ENCODE assay signal across 3 fruit fly cellular contexts in the genomic region with DNA sequence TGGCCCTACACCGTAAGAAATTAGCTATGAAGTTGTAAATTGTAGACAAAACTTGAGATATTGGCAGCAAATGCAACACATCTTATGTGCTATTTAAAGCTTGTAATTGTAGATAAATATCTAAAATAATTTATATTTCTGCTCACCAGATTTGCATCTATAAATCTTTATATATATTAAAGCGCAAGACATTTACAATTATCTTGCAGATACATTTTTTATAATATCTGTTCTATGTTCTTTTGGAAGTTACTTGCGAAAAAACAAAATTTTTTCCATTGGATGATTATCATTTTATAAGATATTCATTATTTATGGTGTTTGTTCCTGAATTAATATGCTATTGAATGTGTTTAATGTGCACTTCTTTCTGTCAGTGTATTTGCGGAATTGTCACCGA.
TF ChIP-seq lines count a peak whose summit lies in the region.

No protein-coding gene starts in this region.

- no peak for TF ChIP-seq CTCF in whole organism, embryonic (GFP tag; optimal IDR thresholded peaks at IDR 0.05; lab: Kevin White, UChicago)

TF ChIP-seq in whole organism, embryonic, 481 proteins besides CTCF, POLR2A, EP300 and RAD21:
- TF ChIP-seq nom (GFP tag; optimal IDR thresholded peaks at IDR 0.05; lab: Kevin White, UChicago) (no peak), gem (tag; optimal IDR thresholded peaks at IDR 0.05; lab: Kevin White, UChicago) (peak; percentile 20), Drgx (GFP tag; IDR thresholded peaks at IDR 0.05; lab: Robert Waterston, UW) (peak; percentile 15; the same call in 1 of the 2 replicates), MBD-R2 (GFP tag; IDR thresholded peaks at IDR 0.05; lab: Robert Waterston, UW) (no peak), CG6689 (GFP tag; IDR thresholded peaks at IDR 0.05; lab: Robert Waterston, UW) (0 out of 2 replicates have a peak, but pooled peaks have one; percentile 8), CG11504 (tag; optimal IDR thresholded peaks at IDR 0.05; lab: Kevin White, UChicago) (peak; percentile 16), bsh (GFP tag; optimal IDR thresholded peaks at IDR 0.05; lab: Kevin White, UChicago) (peak in 1 of 2 experiments; percentile 10), esg (GFP tag; conservative IDR thresholded peaks at IDR 0.05; lab: Robert Waterston, UW) (0 out of 2 replicates have a peak, but pooled peaks have one; percentile 7)

TF ChIP-seq in whole organism, prepupa, 60 proteins besides CTCF, POLR2A, EP300 and RAD21 (continues in another document):
- peak; percentile 9 for TF ChIP-seq Met (GFP tag; optimal IDR thresholded peaks at IDR 0.05; lab: Kevin White, UChicago)
- TF ChIP-seq Sox14 (GFP tag; optimal IDR thresholded peaks at IDR 0.05; lab: Kevin White, UChicago), result peak; percentile 30
- peak; percentile 16 for TF ChIP-seq Eip75B (GFP tag; optimal IDR thresholded peaks at IDR 0.05; lab: Kevin White, UChicago)
- peak; percentile 51 for TF ChIP-seq CG10631 (GFP tag; optimal IDR thresholded peaks at IDR 0.05; lab: Kevin White, UChicago)
- TF ChIP-seq Hr4 (GFP tag; optimal IDR thresholded peaks at IDR 0.05; lab: Kevin White, UChicago), result peak; percentile 39
- TF ChIP-seq CG15336 (GFP tag; IDR thresholded peaks at IDR 0.05; lab: Robert Waterston, UW), result peak; percentile 7; the same call in 1 of the 2 replicates
- TF ChIP-seq Smox (GFP tag; optimal IDR thresholded peaks at IDR 0.05; lab: Kevin White, UChicago), result peak; percentile 15
- TF ChIP-seq Lpt (GFP tag; optimal IDR thresholded peaks at IDR 0.05; lab: Kevin White, UChicago), result no peak
- TF ChIP-seq OdsH (GFP tag; optimal IDR thresholded peaks at IDR 0.05; lab: Kevin White, UChicago), result peak; percentile 39
- TF ChIP-seq salr (GFP tag; optimal IDR thresholded peaks at IDR 0.05; lab: Kevin White, UChicago), result peak in 1 of 2 experiments; percentile 32
- TF ChIP-seq topi (GFP tag; optimal IDR thresholded peaks at IDR 0.05; lab: Kevin White, UChicago), result peak; percentile 26
- TF ChIP-seq Eip78C (GFP tag; lab: Kevin White, UChicago), result peak; percentile 86
- TF ChIP-seq esn (GFP tag; optimal IDR thresholded peaks at IDR 0.05; lab: Kevin White, UChicago), result peak; percentile 14
- peak; percentile 18 for TF ChIP-seq fd59A (GFP tag; optimal IDR thresholded peaks at IDR 0.05; lab: Kevin White, UChicago)
- TF ChIP-seq Gug (GFP tag; IDR thresholded peaks at IDR 0.05; lab: Robert Waterston, UW), result no peak
- peak; percentile 11 for TF ChIP-seq Hr39 (GFP tag; optimal IDR thresholded peaks at IDR 0.05; lab: Kevin White, UChicago)
- 0 out of 3 replicates have a peak, but pooled peaks have one; percentile 18 for TF ChIP-seq CG6163 (GFP tag; IDR thresholded peaks at IDR 0.05; lab: Robert Waterston, UW)
- no peak for TF ChIP-seq dac (GFP tag; optimal IDR thresholded peaks at IDR 0.05; lab: Kevin White, UChicago)
- TF ChIP-seq CG10669 (GFP tag; optimal IDR thresholded peaks at IDR 0.05; lab: Kevin White, UChicago), result peak; percentile 35
- peak; percentile 76 for TF ChIP-seq svp (GFP tag; lab: Kevin White, UChicago)
- TF ChIP-seq CG6276 (GFP tag; optimal IDR thresholded peaks at IDR 0.05; lab: Kevin White, UChicago), result peak; percentile 33
- TF ChIP-seq CG31627 (GFP tag; optimal IDR thresholded peaks at IDR 0.05; lab: Kevin White, UChicago), result peak; percentile 7
- TF ChIP-seq spab (GFP tag; optimal IDR thresholded peaks at IDR 0.05; lab: Kevin White, UChicago), result peak; percentile 15
- peak; percentile 34 for TF ChIP-seq CG8632 (GFP tag; optimal IDR thresholded peaks at IDR 0.05; lab: Kevin White, UChicago)
- TF ChIP-seq CG6854 (GFP tag; optimal IDR thresholded peaks at IDR 0.05; lab: Kevin White, UChicago), result no peak
- TF ChIP-seq CG4318 (GFP tag; optimal IDR thresholded peaks at IDR 0.05; lab: Kevin White, UChicago), result peak; percentile 10
- TF ChIP-seq lz (GFP tag; optimal IDR thresholded peaks at IDR 0.05; lab: Kevin White, UChicago), result peak; percentile 11
- TF ChIP-seq CG7368 (GFP tag; optimal IDR thresholded peaks at IDR 0.05; lab: Kevin White, UChicago), result no peak
- no peak for TF ChIP-seq Sox102F (GFP tag; optimal IDR thresholded peaks at IDR 0.05; lab: Kevin White, UChicago)
- TF ChIP-seq achi (GFP tag; optimal IDR thresholded peaks at IDR 0.05; lab: Kevin White, UChicago), result peak; percentile 42
- no peak for TF ChIP-seq net (GFP tag; optimal IDR thresholded peaks at IDR 0.05; lab: Kevin White, UChicago)
- TF ChIP-seq CG32006 (GFP tag; optimal IDR thresholded peaks at IDR 0.05; lab: Kevin White, UChicago), result peak; percentile 59
- no peak for TF ChIP-seq CG9139 (GFP tag; optimal IDR thresholded peaks at IDR 0.05; lab: Kevin White, UChicago)
- peak; percentile 54 for TF ChIP-seq CG3032 (tag; optimal IDR thresholded peaks at IDR 0.05; lab: Kevin White, UChicago)
- peak; percentile 33 for TF ChIP-seq CG6808 (GFP tag; optimal IDR thresholded peaks at IDR 0.05; lab: Kevin White, UChicago)
- TF ChIP-seq eg (GFP tag; IDR thresholded peaks at IDR 0.05; lab: Robert Waterston, UW), result no peak
- TF ChIP-seq acj6 (GFP tag; optimal IDR thresholded peaks at IDR 0.05; lab: Kevin White, UChicago), result peak; percentile 42
- TF ChIP-seq CG6792 (GFP tag; optimal IDR thresholded peaks at IDR 0.05; lab: Kevin White, UChicago), result peak; percentile 39
- peak; percentile 28 for TF ChIP-seq Ets96B (tag; optimal IDR thresholded peaks at IDR 0.05; lab: Kevin White, UChicago)

TF ChIP-seq in whole organism, pupa, 21 proteins besides CTCF, POLR2A, EP300 and RAD21:
- TF ChIP-seq CG15710 (tag; optimal IDR thresholded peaks at IDR 0.05; lab: Kevin White, UChicago) (peak; percentile 36), CG14655 (GFP tag; optimal IDR thresholded peaks at IDR 0.05; lab: Kevin White, UChicago) (peak; percentile 54), CG8159 (tag; optimal IDR thresholded peaks at IDR 0.05; lab: Kevin White, UChicago) (peak; percentile 58), CG34367 (tag; optimal IDR thresholded peaks at IDR 0.05; lab: Kevin White, UChicago) (peak; percentile 22), CG17806 (tag; optimal IDR thresholded peaks at IDR 0.05; lab: Kevin White, UChicago) (peak; percentile 48), CG8301 (tag; optimal IDR thresholded peaks at IDR 0.05; lab: Kevin White, UChicago) (peak; percentile 21), CG9948 (tag; optimal IDR thresholded peaks at IDR 0.05; lab: Kevin White, UChicago) (peak; percentile 51), gl (tag; optimal IDR thresholded peaks at IDR 0.05; lab: Kevin White, UChicago) (no peak), EcR (GFP tag; optimal IDR thresholded peaks at IDR 0.05; lab: Kevin White, UChicago) (no peak)
